Fruit fly (Drosophila melanogaster) whole organism, larva: ENCODE data around the gene cnir.

Experiments used
- noc ChIP-seq: fragments of 200-800 bp; sonication (Bioruptor generic); optimal IDR thresholded peaks from 3 replicates; lab custom pipeline; 2019; ENCODE audit warnings: missing biosample characterization, mild to moderate bottlenecking, missing genetic modification characterization, moderate library complexity

The cnir gene

dm6 chr2L:2999113-2999512 is 40.5 kb downstream of the cnir start, which contains the start of gene Ccdc85:
Gene Ccdc85 (plus strand): TSS chr2L:2999286.
- TF ChIP-seq noc (tag; lab: Kevin White, UChicago) = no peak

- no peak for TF ChIP-seq noc (tag; lab: Kevin White, UChicago)
These were observed 45.9 kb downstream of the cnir start for dm6 chr2L:2993702-2994101.

DNA sequence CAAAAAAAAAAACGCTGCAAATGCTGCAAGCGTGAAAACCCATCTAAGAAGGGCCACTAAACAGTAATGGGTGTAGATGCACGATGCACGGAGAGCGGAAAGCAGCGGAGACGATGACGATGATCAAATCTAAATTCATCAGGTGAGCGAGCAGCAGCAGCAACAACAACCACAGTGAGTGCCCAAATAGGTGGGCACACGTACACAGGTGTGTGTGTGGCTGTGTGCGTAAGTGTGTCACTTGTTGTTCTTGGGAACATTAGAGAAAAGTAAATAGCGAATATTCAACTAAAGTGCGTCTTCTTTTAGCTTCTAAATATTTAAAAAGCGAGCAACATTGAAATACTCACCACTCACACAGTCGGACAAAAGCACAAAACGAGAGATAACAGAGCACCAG is 46.4 kb downstream of the cnir start:
- TF ChIP-seq noc (tag; lab: Kevin White, UChicago) = no peak

DNA sequence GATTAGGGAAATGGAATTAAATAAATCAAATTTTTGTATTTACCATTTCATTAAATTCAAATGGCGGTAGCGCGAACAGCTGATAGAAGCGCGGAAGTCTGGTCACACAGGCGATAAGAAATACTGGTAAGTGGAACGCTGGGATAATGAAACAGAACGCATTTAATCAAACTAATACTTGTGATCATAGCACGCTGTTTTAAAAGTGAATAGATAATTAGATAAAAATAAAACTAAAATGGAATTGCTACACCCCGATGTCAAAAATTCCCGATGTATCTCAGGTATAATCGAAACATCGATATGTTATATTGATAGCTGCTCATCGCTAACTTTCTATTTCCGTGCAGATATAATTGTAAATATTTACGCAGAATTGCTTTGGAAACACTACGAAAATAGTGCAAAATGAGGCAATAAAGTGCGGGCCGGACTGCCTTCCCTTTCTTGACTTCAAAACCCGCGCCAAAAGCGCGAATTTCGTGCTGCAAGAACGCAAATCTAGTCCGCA is 46.9 kb downstream of the cnir start, which contains the start of the genes okr and CG3558:
Gene okr, minus strand, starts transcription at position 96 of the 511 bp plus-strand sequence.
Gene CG3558, plus strand, starts transcription at position 207 of the 511 bp plus-strand sequence.
- no peak for TF ChIP-seq noc (tag; lab: Kevin White, UChicago)
